Worm (Caenorhabditis elegans) whole organism, L4 larva: Measurements from ENCODE around the gene unc-86.
A peak's percentile ranks its signal among the peaks of the same experiment; 100 is the strongest.

ENCODE experiments used
- F37D6.2 ChIP-seq: sonication (generic microtip); optimal IDR thresholded peaks from 2 replicates; lab custom pipeline; 2016; ENCODE audit warnings: mild to moderate bottlenecking, missing genetic modification characterization, missing compliant biosample characterization
- F49E8.2 ChIP-seq: sonication (generic microtip); optimal IDR thresholded peaks from 2 replicates; lab custom pipeline; 2016; ENCODE audit warnings: missing compliant biosample characterization, mild to moderate bottlenecking, missing genetic modification characterization, borderline replicate concordance
- T20F7.1 ChIP-seq: fragments of 200-800 bp; sonication (Bioruptor generic); optimal IDR thresholded peaks from 2 replicates; lab custom pipeline; 2018; ENCODE audit warnings: mild to moderate bottlenecking, missing genetic modification characterization, missing compliant biosample characterization
- Y48G9A.11 ChIP-seq: fragments of 200-800 bp; sonication (Bioruptor generic); IDR thresholded peaks from 2 replicates; pipeline ENCODE4 v1.3.6; 2022; ENCODE audit warnings: missing genetic modification reagents, missing genetic modification characterization, missing compliant biosample characterization
- aha-1 ChIP-seq: fragments of 150-350 bp; peaks from one replicate; lab custom pipeline; 2014; ENCODE audit warnings: missing biosample characterization, missing genetic modification characterization
- ama-1 ChIP-seq: fragments of 150-350 bp; optimal IDR thresholded peaks from 2 replicates; lab custom pipeline; 2014; ENCODE audit warnings: inconsistent platforms, mixed read lengths
- arid-1 ChIP-seq: fragments of 200-800 bp; sonication (Bioruptor generic); conservative IDR thresholded peaks from 2 replicates; pipeline ENCODE4 v1.3.6; 2022; ENCODE audit warnings: missing genetic modification reagents, missing genetic modification characterization, missing compliant biosample characterization
- ceh-20 ChIP-seq: fragments of 200-800 bp; sonication (Bioruptor generic); IDR thresholded peaks from 2 replicates; pipeline ENCODE4 v1.3.6; 2022; ENCODE audit warnings: missing genetic modification reagents, missing genetic modification characterization, missing compliant biosample characterization
- ceh-28 ChIP-seq: fragments of 150-350 bp; optimal IDR thresholded peaks from 2 replicates; lab custom pipeline; 2014; ENCODE audit warnings: missing biosample characterization, missing genetic modification reagents, missing genetic modification characterization
- ceh-44 ChIP-seq: fragments of 200-800 bp; sonication (Bioruptor generic); IDR thresholded peaks from 2 replicates; pipeline ENCODE4 v1.3.6; 2022; ENCODE audit warnings: missing genetic modification reagents, missing genetic modification characterization, missing compliant biosample characterization
- ceh-62 ChIP-seq: sonication (generic microtip); optimal IDR thresholded peaks from 2 replicates; lab custom pipeline; 2017; ENCODE audit warnings: missing biosample characterization, missing genetic modification characterization
- ceh-82 ChIP-seq: sonication (generic microtip); optimal IDR thresholded peaks from 2 replicates; lab custom pipeline; 2017; ENCODE audit warnings: missing biosample characterization, missing genetic modification characterization
- ctbp-1 ChIP-seq: fragments of 200-800 bp; sonication (Bioruptor generic); IDR thresholded peaks from 2 replicates; pipeline ENCODE4 v1.3.6; 2022; ENCODE audit warnings: missing genetic modification reagents, missing genetic modification characterization, missing compliant biosample characterization
- dve-1 ChIP-seq: sonication (generic microtip); optimal IDR thresholded peaks from 2 replicates; lab custom pipeline; 2017; ENCODE audit warnings: antibody characterized with exemption, mild to moderate bottlenecking, missing genetic modification characterization, missing compliant biosample characterization; ENCODE audit not compliant: insufficient read depth
- egl-43 ChIP-seq: fragments of 200-800 bp; sonication (Bioruptor generic); IDR thresholded peaks from 2 replicates; pipeline ENCODE4 v1.3.6; 2022; ENCODE audit warnings: missing genetic modification reagents, missing genetic modification characterization, missing compliant biosample characterization
- fkh-10 ChIP-seq: fragments of 150-350 bp; optimal IDR thresholded peaks from 2 replicates; lab custom pipeline; 2014; ENCODE audit warnings: missing biosample characterization, missing genetic modification reagents, missing genetic modification characterization
- gei-8 ChIP-seq: fragments of 200-800 bp; sonication (Bioruptor generic); optimal IDR thresholded peaks from 2 replicates; lab custom pipeline; 2018; ENCODE audit warnings: mild to moderate bottlenecking, missing genetic modification characterization, missing compliant biosample characterization
- hlh-11 ChIP-seq: fragments of 200-800 bp; sonication (Bioruptor generic); optimal IDR thresholded peaks from 2 replicates; lab custom pipeline; 2018; ENCODE audit warnings: mild to moderate bottlenecking, missing genetic modification characterization, missing compliant biosample characterization
- hmg-1.1 ChIP-seq: fragments of 200-800 bp; sonication (Bioruptor generic); IDR thresholded peaks from 2 replicates; pipeline ENCODE4 v1.3.6; 2022; ENCODE audit warnings: missing genetic modification reagents, missing genetic modification characterization, missing compliant biosample characterization
- jun-1 ChIP-seq: fragments of 150-350 bp; optimal IDR thresholded peaks from 2 replicates; lab custom pipeline; 2014; ENCODE audit warnings: missing biosample characterization, missing genetic modification reagents, missing genetic modification characterization
- lin-15B ChIP-seq: fragments of 150-350 bp; sonication (generic microtip); optimal IDR thresholded peaks from 3 replicates; lab custom pipeline; 2014; ENCODE audit warnings: missing biosample characterization, missing genetic modification characterization
- lin-38 ChIP-seq: fragments of 200-800 bp; sonication (Bioruptor generic); IDR thresholded peaks from 2 replicates; pipeline ENCODE4 v1.3.6; 2022; ENCODE audit warnings: missing genetic modification reagents, missing genetic modification characterization, missing compliant biosample characterization
- lin-39 ChIP-seq: fragments of 150-350 bp; optimal IDR thresholded peaks from 2 replicates; lab custom pipeline; 2014; ENCODE audit warnings: missing biosample characterization, missing genetic modification reagents, missing genetic modification characterization
- lir-3 ChIP-seq: sonication (generic microtip); optimal IDR thresholded peaks from 2 replicates; lab custom pipeline; 2016; ENCODE audit warnings: mild to moderate bottlenecking, missing genetic modification characterization, missing compliant biosample characterization
- lsy-2 ChIP-seq, 2 experiments: fragments of 150-350 bp in 1 of 2; sonication (generic microtip) in 1 of 2; optimal IDR thresholded peaks; 2 replicates each; lab custom pipeline; 2014 to 2017; ENCODE audit warnings: missing biosample characterization in 2 of 2, missing genetic modification characterization in 2 of 2
- madf-5 ChIP-seq, 2 experiments: fragments of 200-800 bp; sonication (Bioruptor generic); IDR thresholded peaks; 2 replicates each; pipeline ENCODE4 v1.3.6; 2022; ENCODE audit warnings: missing compliant biosample characterization in 2 of 2, missing genetic modification characterization in 2 of 2
- mdl-1 ChIP-seq, 2 experiments: fragments of 150-350 bp in 1 of 2; sonication (generic microtip) in 1 of 2; optimal IDR thresholded peaks; 2 replicates each; lab custom pipeline; 2014 to 2017; ENCODE audit warnings: missing biosample characterization in 2 of 2, missing genetic modification characterization in 2 of 2
- mdt-29 ChIP-seq: fragments of 200-800 bp; sonication (Bioruptor generic); IDR thresholded peaks from 2 replicates; pipeline ENCODE4 v1.3.6; 2022; ENCODE audit warnings: missing genetic modification reagents, missing genetic modification characterization, missing compliant biosample characterization
- mep-1 ChIP-seq: fragments of 150-350 bp; sonication (generic microtip); optimal IDR thresholded peaks from 3 replicates; lab custom pipeline; 2014; ENCODE audit warnings: missing biosample characterization, missing genetic modification characterization
- nhr-11 ChIP-seq: fragments of 150-350 bp; optimal IDR thresholded peaks from 2 replicates; lab custom pipeline; 2014; ENCODE audit warnings: missing biosample characterization, missing genetic modification characterization
- pha-4 ChIP-seq, 2 experiments: fragments of 150-350 bp in 1 of 2; fragments of 200-800 bp in 1 of 2; sonication (Bioruptor generic) in 1 of 2; IDR thresholded peaks in 1 of 2; optimal IDR thresholded peaks in 1 of 2; 2 replicates each; pipeline versions ENCODE4 v1.3.6 to Lab custom; 2014 to 2022; ENCODE audit warnings: missing genetic modification characterization in 2 of 2, missing genetic modification reagents in 2 of 2, missing biosample characterization in 1 of 2, missing compliant biosample characterization in 1 of 2
- rbr-2 ChIP-seq: sonication (generic microtip); optimal IDR thresholded peaks from 2 replicates; lab custom pipeline; 2016; ENCODE audit warnings: missing genotype, missing genetic modification characterization, missing compliant biosample characterization
- sdz-12 ChIP-seq: fragments of 200-800 bp; sonication (Bioruptor generic); optimal IDR thresholded peaks from 2 replicates; lab custom pipeline; 2018; ENCODE audit warnings: mild to moderate bottlenecking, missing genetic modification characterization, missing compliant biosample characterization
- set-16 ChIP-seq: fragments of 200-800 bp; sonication (Bioruptor generic); IDR thresholded peaks from 2 replicates; pipeline ENCODE4 v1.3.6; 2022; ENCODE audit warnings: missing genetic modification reagents, missing genetic modification characterization, missing compliant biosample characterization
- skn-1 ChIP-seq: fragments of 150-350 bp; optimal IDR thresholded peaks from 2 replicates; lab custom pipeline; 2014; ENCODE audit warnings: missing biosample characterization, missing genetic modification characterization
- unc-130 ChIP-seq: sonication (generic microtip); optimal IDR thresholded peaks from 2 replicates; lab custom pipeline; 2016; ENCODE audit warnings: missing genetic modification reagents, missing genetic modification characterization, missing compliant biosample characterization
- unc-62 ChIP-seq, 3 experiments: fragments of 150-350 bp in 1 of 3; sonication (generic microtip); optimal IDR thresholded peaks in 2 of 3; peaks in 1 of 3; 1 replicate in 1 of 3; 2 replicates in 2 of 3; lab custom pipeline; 2014 to 2017; ENCODE audit warnings: missing biosample characterization in 3 of 3, missing genetic modification characterization in 3 of 3, missing genetic modification reagents in 3 of 3, missing genotype in 1 of 3
- zip-11 ChIP-seq: fragments of 200-800 bp; sonication (Bioruptor generic); IDR thresholded peaks from 2 replicates; pipeline ENCODE4 v1.3.6; 2022; ENCODE audit warnings: missing genetic modification characterization, missing compliant biosample characterization

The unc-86 gene

ce11 chrIII:8235358-8235757 is 19.2 kb upstream of the unc-86 start, which contains the start of gene C02F5.14:
C02F5.14 (minus strand) TSS chrIII:8235514.
- TF ChIP-seq pha-4 (GFP tag; IDR thresholded peaks at IDR 0.05; lab: Robert Waterston, UW) (no peak), pha-4 (tag; optimal IDR thresholded peaks at IDR 0.05; lab: Kevin White, UChicago) (no peak), ceh-62 (no peak), lir-3 (tag; lab: Kevin White, UChicago) (no peak), skn-1 (tag; lab: Kevin White, UChicago) (no peak), ctbp-1 (GFP tag; lab: Robert Waterston, UW) (no peak), lin-15B (tag; lab: Kevin White, UChicago) (no peak), ama-1 (lab: Kevin White, UChicago) (no peak), set-16 (GFP tag; lab: Robert Waterston, UW) (no peak), mdt-29 (GFP tag; lab: Robert Waterston, UW) (no peak), T20F7.1 (no peak), jun-1 (no peak), mep-1 (tag; lab: Kevin White, UChicago) (no peak), hlh-11 (tag; lab: Kevin White, UChicago) (no peak), lsy-2 (tag; optimal IDR thresholded peaks at IDR 0.05; lab: Kevin White, UChicago) (no peak), rbr-2 (tag; lab: Kevin White, UChicago) (no peak), fkh-10 (GFP tag; lab: Kevin White, UChicago) (no peak), unc-130 (GFP tag; lab: Kevin White, UChicago) (no peak)

- TF ChIP-seq mep-1 (tag; lab: Kevin White, UChicago), result peak; percentile 10
- no peak for TF ChIP-seq Y48G9A.11
- peak; percentile 3 for TF ChIP-seq hlh-11 (tag; lab: Kevin White, UChicago)
- no peak for TF ChIP-seq zip-11 (GFP tag; lab: Robert Waterston, UW)
- TF ChIP-seq dve-1, result peak; percentile 16
- TF ChIP-seq mdt-29 (GFP tag; lab: Robert Waterston, UW), result no peak
- TF ChIP-seq lsy-2 (tag; optimal IDR thresholded peaks at IDR 0.05; lab: Kevin White, UChicago), result no peak
- TF ChIP-seq unc-130 (GFP tag; lab: Kevin White, UChicago), result no peak
- TF ChIP-seq ceh-20 (GFP tag; lab: Robert Waterston, UW), result no peak
- no peak for TF ChIP-seq hmg-1.1
- no peak for TF ChIP-seq ceh-44 (GFP tag; lab: Robert Waterston, UW)
- no peak for TF ChIP-seq madf-5 (GFP tag; IDR thresholded peaks at IDR 0.05; lab: Robert Waterston, UW)
- peak; percentile 48 for TF ChIP-seq lin-39 (tag; lab: Kevin White, UChicago)
- TF ChIP-seq ctbp-1 (GFP tag; lab: Robert Waterston, UW), result 0 out of 2 replicates have a peak, but pooled peaks have one; percentile 8
- TF ChIP-seq ceh-28 (tag; lab: Kevin White, UChicago), result no peak
- TF ChIP-seq egl-43 (GFP tag; lab: Robert Waterston, UW), result no peak
- no peak for TF ChIP-seq F37D6.2 (tag; lab: Kevin White, UChicago)
- 0 out of 2 replicates have a peak, but pooled peaks have one; percentile 21 for TF ChIP-seq arid-1 (GFP tag; lab: Robert Waterston, UW)
- TF ChIP-seq sdz-12 (GFP tag; lab: Kevin White, UChicago), result peak; percentile 27
- no peak for TF ChIP-seq set-16 (GFP tag; lab: Robert Waterston, UW)
- TF ChIP-seq unc-62 (GFP tag; optimal IDR thresholded peaks at IDR 0.05 in 1 of 2; lab: Kevin White, UChicago), result peak in 1 of 2 experiments; percentile 56
- no peak for TF ChIP-seq unc-62 (tag; optimal IDR thresholded peaks at IDR 0.05; lab: Kevin White, UChicago)
Observed at ce11 chrIII:8232634-8233033, 16.5 kb upstream of the unc-86 start, which contains the start of gene henn-1. henn-1 (plus strand) TSS chrIII:8232651.

ce11 chrIII:8229480-8229879 is 13.3 kb upstream of the unc-86 start:
- TF ChIP-seq ctbp-1 (GFP tag; lab: Robert Waterston, UW) (0 out of 2 replicates have a peak, but pooled peaks have one; percentile 41), nhr-11 (peak; percentile 27), gei-8 (no peak), mdl-1 (tag; optimal IDR thresholded peaks at IDR 0.05; lab: Kevin White, UChicago) (no peak), hmg-1.1 (0 out of 2 replicates have a peak, but pooled peaks have one; percentile 6), F49E8.2 (tag; lab: Kevin White, UChicago) (no peak), lin-38 (0 out of 2 replicates have a peak, but pooled peaks have one; percentile 13), aha-1 (tag; lab: Kevin White, UChicago) (no peak), ceh-82 (tag; lab: Kevin White, UChicago) (no peak), set-16 (GFP tag; lab: Robert Waterston, UW) (no peak), lsy-2 (tag; optimal IDR thresholded peaks at IDR 0.05; lab: Kevin White, UChicago) (peak in 1 of 2 experiments; percentile 15), F37D6.2 (tag; lab: Kevin White, UChicago) (peak; percentile 11)
- TF ChIP-seq, all 104 proteins: peak for 6
